Worm (Caenorhabditis elegans) whole organism, early embryonic: ENCODE data around the gene elo-3.
"Not testable (repeated sequence)": the region's sequence is repeated elsewhere in the genome, so short reads cannot be mapped to it uniquely, and the experiment has no call there.

Source experiments
- B0310.2 ChIP-seq: sonication (generic microtip); optimal IDR thresholded peaks from 2 replicates; lab custom pipeline; 2016; ENCODE audit warnings: mild to moderate bottlenecking, missing genetic modification characterization, missing compliant biosample characterization
- F13C5.2 ChIP-seq: sonication (generic microtip); optimal IDR thresholded peaks from 2 replicates; lab custom pipeline; 2017; ENCODE audit warnings: mild to moderate bottlenecking, missing genetic modification characterization, inconsistent platforms, missing compliant biosample characterization
- aly-1 ChIP-seq: sonication (generic microtip); optimal IDR thresholded peaks from 2 replicates; lab custom pipeline; 2016; ENCODE audit warnings: missing genetic modification characterization, missing compliant biosample characterization
- ama-1 ChIP-seq: fragments of 150-350 bp; optimal IDR thresholded peaks from 2 replicates; lab custom pipeline; 2014
- ceh-13 ChIP-seq: fragments of 200-800 bp; sonication (Bioruptor generic); optimal IDR thresholded peaks from 2 replicates; lab custom pipeline; 2018; ENCODE audit warnings: mild to moderate bottlenecking, missing genetic modification characterization, missing compliant biosample characterization
- ceh-36 ChIP-seq: sonication (generic microtip); optimal IDR thresholded peaks from 2 replicates; lab custom pipeline; 2016; ENCODE audit warnings: missing genetic modification characterization, inconsistent platforms, missing compliant biosample characterization
- ets-7 ChIP-seq: sonication (generic microtip); optimal IDR thresholded peaks from 2 replicates; lab custom pipeline; 2016; ENCODE audit warnings: missing genotype, missing genetic modification characterization, missing compliant biosample characterization
- flt-1 ChIP-seq: fragments of 200-800 bp; sonication (Bioruptor generic); IDR thresholded peaks from 2 replicates; pipeline ENCODE4 v1.3.6; 2022; ENCODE audit warnings: missing genetic modification characterization, missing compliant biosample characterization
- hmbx-1 ChIP-seq: sonication (generic microtip); optimal IDR thresholded peaks from 2 replicates; lab custom pipeline; 2016; ENCODE audit warnings: mild to moderate bottlenecking, missing genetic modification characterization, missing compliant biosample characterization
- hmg-4 ChIP-seq: fragments of 200-800 bp; sonication (Bioruptor generic); optimal IDR thresholded peaks from 2 replicates; lab custom pipeline; 2018; ENCODE audit warnings: mild to moderate bottlenecking, missing genetic modification characterization, missing compliant biosample characterization
- hnd-1 ChIP-seq: sonication (generic microtip); optimal IDR thresholded peaks from 2 replicates; lab custom pipeline; 2016; ENCODE audit warnings: missing genetic modification characterization, missing compliant biosample characterization
- pes-1 ChIP-seq: fragments of 200-800 bp; sonication (Bioruptor generic); IDR thresholded peaks from 2 replicates; pipeline ENCODE4 v1.3.6; 2022; ENCODE audit warnings: missing genetic modification reagents, missing genetic modification characterization, missing compliant biosample characterization
- scrt-1 ChIP-seq: fragments of 200-800 bp; sonication (Bioruptor generic); IDR thresholded peaks from 2 replicates; pipeline ENCODE4 v1.3.6; 2022; ENCODE audit warnings: missing genetic modification characterization, missing compliant biosample characterization
- sea-1 ChIP-seq: fragments of 200-800 bp; sonication (Bioruptor generic); conservative IDR thresholded peaks from 2 replicates; pipeline ENCODE4 v1.3.6; 2022; ENCODE audit warnings: missing genetic modification characterization, missing compliant biosample characterization
- tbx-11 ChIP-seq: fragments of 200-800 bp; sonication (Bioruptor generic); IDR thresholded peaks from 2 replicates; pipeline ENCODE4 v1.3.6; 2022; ENCODE audit warnings: missing genetic modification characterization, missing compliant biosample characterization
- tbx-37 ChIP-seq: fragments of 200-800 bp; sonication (Bioruptor generic); conservative IDR thresholded peaks from 2 replicates; pipeline ENCODE4 v1.3.6; 2022; ENCODE audit warnings: missing genetic modification reagents, missing genetic modification characterization, missing compliant biosample characterization
- tra-4 ChIP-seq: sonication (generic microtip); optimal IDR thresholded peaks from 2 replicates; lab custom pipeline; 2017; ENCODE audit warnings: missing genetic modification characterization, missing compliant biosample characterization

Gene elo-3

DNA sequence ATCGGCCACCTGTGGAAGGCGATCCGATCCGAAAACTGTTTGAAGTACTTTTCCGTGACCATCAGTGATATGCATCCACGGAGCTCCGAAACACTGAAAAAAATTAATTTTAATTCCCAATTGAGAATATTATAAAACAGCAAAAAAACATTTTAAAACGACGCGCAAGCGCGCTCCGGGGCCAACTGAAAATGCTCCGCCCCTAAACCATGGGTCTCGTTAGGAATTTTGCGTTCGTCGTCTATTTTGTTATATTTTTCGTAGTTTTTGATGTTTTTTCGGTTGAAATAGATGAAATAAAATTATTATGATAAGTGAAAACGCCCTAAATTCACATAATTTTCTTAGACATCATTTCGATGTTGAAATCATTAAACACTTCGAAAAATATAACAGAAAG, 3.0 kb downstream of the elo-3 start:
- TF ChIP-seq F13C5.2 (tag; lab: Kevin White, UChicago) = no peak
- TF ChIP-seq ceh-36 = no peak
- TF ChIP-seq ceh-13 (GFP tag; lab: Kevin White, UChicago) = no peak
- TF ChIP-seq flt-1 (GFP tag; lab: Robert Waterston, UW) = no peak
- TF ChIP-seq pes-1 (GFP tag; lab: Robert Waterston, UW) = peak; percentile 38; the same call in 1 of the 2 replicates
- no peak for TF ChIP-seq tra-4

DNA sequence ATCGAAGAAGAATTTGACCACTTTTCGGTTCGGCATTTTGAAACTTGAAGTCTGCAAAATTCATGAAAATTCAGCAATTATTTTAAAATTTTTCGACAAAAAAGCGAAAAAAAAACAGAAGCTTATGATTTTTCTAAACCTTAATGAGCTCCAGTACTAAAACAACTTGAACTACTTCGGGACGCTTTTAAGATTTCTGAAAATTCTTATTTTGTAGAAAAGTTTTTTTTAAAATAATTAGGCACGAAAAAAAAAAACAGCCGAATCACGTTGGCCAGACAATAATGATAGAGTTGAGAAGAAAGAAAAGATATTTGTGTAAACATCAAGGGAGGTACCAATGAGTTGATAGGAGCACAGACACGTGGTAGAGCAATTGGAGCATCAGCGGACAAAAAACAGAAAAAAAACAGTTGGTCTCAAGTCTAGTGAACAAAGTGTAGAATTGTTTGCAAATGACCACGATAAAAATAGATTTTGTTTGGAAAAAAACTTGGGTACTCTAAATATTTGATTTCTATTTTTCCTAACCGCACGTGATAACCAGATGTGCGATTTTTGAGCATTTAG, 4.8 kb downstream of the elo-3 start, which contains the start of gene gstk-2:
Gene gstk-2 (minus strand): TSS at position 51 of the 570 bp plus-strand sequence.
- TF ChIP-seq ets-7 (no peak), pes-1 (GFP tag; lab: Robert Waterston, UW) (no peak), scrt-1 (GFP tag; lab: Robert Waterston, UW) (no peak), B0310.2 (tag; lab: Kevin White, UChicago) (no peak), hmbx-1 (tag; lab: Kevin White, UChicago) (no peak), tra-4 (no peak), hmg-4 (GFP tag; lab: Kevin White, UChicago) (no peak), aly-1 (tag; lab: Kevin White, UChicago) (no peak), F13C5.2 (tag; lab: Kevin White, UChicago) (no peak), ama-1 (no peak)

DNA sequence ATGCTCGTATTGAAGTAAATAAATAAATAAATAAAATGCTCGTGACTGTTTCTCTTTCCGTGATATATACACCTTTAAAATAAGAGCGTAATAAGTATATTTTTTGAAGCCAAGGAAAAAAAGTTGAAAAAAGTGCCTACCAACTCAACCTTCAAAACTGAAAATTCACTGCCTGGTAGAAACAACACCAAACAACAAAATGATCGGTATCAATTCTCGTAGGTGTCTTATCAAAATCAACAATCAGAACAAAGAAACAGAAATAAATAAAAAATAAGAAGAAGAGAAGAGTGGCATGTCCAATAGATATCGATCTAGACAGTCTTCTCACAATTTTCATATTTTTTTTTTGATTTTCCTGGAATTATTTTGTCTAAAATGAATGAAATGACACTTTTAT, 6.4 kb downstream of the elo-3 start, which contains the start of gene afmd-1:
Gene afmd-1 (plus strand): TSS at position 316 of the 400 bp plus-strand sequence.
- no peak for TF ChIP-seq scrt-1 (GFP tag; lab: Robert Waterston, UW)
- TF ChIP-seq ama-1 = no peak

DNA sequence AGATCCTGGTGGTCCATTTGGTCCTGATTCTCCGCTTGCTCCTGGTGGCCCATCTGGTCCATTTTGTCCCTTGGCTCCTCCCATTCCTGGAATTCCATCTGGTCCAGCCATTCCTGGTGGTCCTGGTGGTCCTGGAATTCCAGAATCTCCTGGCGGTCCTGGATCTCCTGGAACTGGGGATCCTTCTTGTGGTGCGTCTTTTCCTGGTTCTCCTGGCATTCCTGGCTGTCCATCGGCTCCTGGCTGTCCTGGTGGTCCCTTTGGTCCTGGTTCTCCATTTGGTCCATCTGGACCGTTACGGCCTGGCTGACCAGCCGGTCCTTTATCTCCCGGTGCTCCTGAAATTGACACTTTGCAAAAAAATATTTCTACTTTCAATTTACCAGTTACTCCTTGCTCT, 8.1 kb downstream of the elo-3 start:
- no peak for TF ChIP-seq tbx-37 (GFP tag; lab: Robert Waterston, UW)
- no peak for TF ChIP-seq ama-1
- no peak for TF ChIP-seq hmg-4 (GFP tag; lab: Kevin White, UChicago)
- no peak for TF ChIP-seq ceh-36
- TF ChIP-seq F13C5.2 (tag; lab: Kevin White, UChicago) = no peak
- no peak for TF ChIP-seq tra-4
- no peak for TF ChIP-seq flt-1 (GFP tag; lab: Robert Waterston, UW)
- TF ChIP-seq hnd-1 (tag; lab: Kevin White, UChicago) = no peak
- no peak for TF ChIP-seq aly-1 (tag; lab: Kevin White, UChicago)

DNA sequence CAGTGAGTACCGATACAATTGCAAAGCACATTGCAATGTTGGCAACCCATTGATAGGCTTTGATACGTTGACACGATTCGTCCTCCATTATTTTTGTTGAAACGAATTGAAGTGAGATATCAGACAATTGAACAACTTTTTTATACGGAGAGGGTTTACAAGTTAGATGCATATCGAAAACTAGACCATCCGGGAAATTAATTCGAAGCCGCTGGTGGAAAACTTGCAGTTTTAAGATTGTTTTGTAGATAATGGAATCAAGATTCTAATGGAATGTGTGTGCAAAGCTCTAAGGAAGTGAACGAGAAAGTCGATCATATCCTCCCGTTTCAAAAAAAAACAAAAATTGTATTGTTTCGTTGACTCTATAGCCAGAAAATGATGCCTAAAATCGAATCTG, 9.0 kb downstream of the elo-3 start, which contains the start of gene col-114:
Gene col-114 (minus strand): TSS at position 101 of the 400 bp plus-strand sequence.
- no peak for TF ChIP-seq tbx-37 (GFP tag; lab: Robert Waterston, UW)
- no peak for TF ChIP-seq ets-7
- TF ChIP-seq sea-1 = no peak
- TF ChIP-seq pes-1 (GFP tag; lab: Robert Waterston, UW) = no peak
- TF ChIP-seq hmbx-1 (tag; lab: Kevin White, UChicago) = no peak
- TF ChIP-seq tra-4 = no peak
- TF ChIP-seq ceh-13 (GFP tag; lab: Kevin White, UChicago) = no peak
- no peak for TF ChIP-seq hmg-4 (GFP tag; lab: Kevin White, UChicago)
- TF ChIP-seq tbx-11 = no peak
- no peak for TF ChIP-seq F13C5.2 (tag; lab: Kevin White, UChicago)
- no peak for TF ChIP-seq aly-1 (tag; lab: Kevin White, UChicago)
- no peak for TF ChIP-seq scrt-1 (GFP tag; lab: Robert Waterston, UW)
- no peak for TF ChIP-seq B0310.2 (tag; lab: Kevin White, UChicago)
- TF ChIP-seq hnd-1 (tag; lab: Kevin White, UChicago) = no peak
- TF ChIP-seq ceh-36 = no peak
- TF ChIP-seq flt-1 (GFP tag; lab: Robert Waterston, UW) = no peak
- no peak for TF ChIP-seq ama-1

DNA sequence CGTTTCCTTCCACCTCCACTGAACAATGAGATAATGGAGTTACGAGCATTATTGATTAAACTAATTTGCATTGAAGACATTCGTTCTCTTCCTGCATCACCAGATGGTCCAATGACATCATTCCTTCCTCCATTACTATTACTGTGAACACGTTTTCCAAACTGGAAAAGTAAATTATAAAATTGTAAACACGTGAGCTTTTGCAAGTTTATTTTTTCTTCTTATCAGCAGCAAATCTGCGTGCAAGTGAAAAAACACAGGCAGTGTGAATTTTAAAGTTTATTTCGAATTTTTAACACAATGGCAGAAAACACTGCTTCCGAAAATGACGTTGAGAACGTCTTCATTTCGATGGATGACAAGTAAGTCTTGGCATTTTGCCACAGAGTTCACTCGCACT, 9.7 kb downstream of the elo-3 start, which contains the start of gene D2024.1:
Gene D2024.1 (plus strand): TSS at position 301 of the 400 bp plus-strand sequence.
- TF ChIP-seq ceh-13 (GFP tag; lab: Kevin White, UChicago); hmbx-1 (tag; lab: Kevin White, UChicago); tbx-37 (GFP tag; lab: Robert Waterston, UW): not testable (repeated sequence)

DNA sequence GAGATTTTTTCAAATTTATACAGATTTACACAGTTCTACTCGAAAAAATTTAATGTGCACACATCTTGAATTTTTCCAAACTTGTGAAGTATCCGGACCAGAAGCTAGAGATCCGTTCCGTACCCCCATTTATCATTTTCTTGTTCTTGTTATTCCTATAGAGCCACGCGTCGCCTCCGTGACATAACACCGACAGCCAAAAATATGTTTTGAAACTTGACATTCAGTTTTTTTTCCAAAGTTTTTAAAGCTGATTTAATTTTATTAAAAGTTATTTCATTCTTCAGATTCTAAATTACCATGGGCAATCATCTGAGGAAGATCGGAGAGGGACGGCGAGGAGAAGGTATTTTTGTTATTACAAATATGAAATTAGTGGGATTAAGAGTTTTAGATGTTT, 12.6 kb downstream of the elo-3 start, which contains the start of gene D2024.18:
Gene D2024.18 (plus strand): TSS at position 301 of the 400 bp plus-strand sequence.
- TF ChIP-seq tbx-11 (no peak), hmg-4 (GFP tag; lab: Kevin White, UChicago) (no peak), pes-1 (GFP tag; lab: Robert Waterston, UW) (no peak), sea-1 (no peak), flt-1 (GFP tag; lab: Robert Waterston, UW) (no peak), ama-1 (no peak), F13C5.2 (tag; lab: Kevin White, UChicago) (no peak), hnd-1 (tag; lab: Kevin White, UChicago) (no peak), tra-4 (no peak), ceh-13 (GFP tag; lab: Kevin White, UChicago) (no peak), ets-7 (no peak), scrt-1 (GFP tag; lab: Robert Waterston, UW) (no peak), tbx-37 (GFP tag; lab: Robert Waterston, UW) (no peak), hmbx-1 (tag; lab: Kevin White, UChicago) (no peak), B0310.2 (tag; lab: Kevin White, UChicago) (no peak), ceh-36 (no peak)

DNA sequence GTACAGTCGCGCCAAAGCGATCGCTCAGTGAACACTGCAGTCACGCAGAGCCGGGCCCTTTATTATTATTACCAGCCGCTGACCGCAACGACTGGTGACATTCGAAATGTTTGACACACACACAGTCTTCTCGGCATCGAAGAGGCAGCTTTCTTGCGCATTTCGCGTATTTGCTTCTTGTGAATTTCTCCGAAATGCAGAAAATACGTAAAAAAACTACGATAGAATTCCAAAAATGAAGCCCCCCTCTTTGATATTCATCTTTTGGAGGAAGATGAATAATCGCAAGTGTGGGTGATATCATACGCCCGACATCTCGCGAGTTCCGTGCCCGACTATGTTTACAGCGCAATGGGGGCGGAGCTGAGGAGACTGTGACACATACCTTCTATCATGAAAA, 15.8 kb downstream of the elo-3 start:
- TF ChIP-seq pes-1 (GFP tag; lab: Robert Waterston, UW) (no peak), hnd-1 (tag; lab: Kevin White, UChicago) (no peak), hmg-4 (GFP tag; lab: Kevin White, UChicago) (no peak), tra-4 (no peak), scrt-1 (GFP tag; lab: Robert Waterston, UW) (no peak), ceh-36 (no peak), hmbx-1 (tag; lab: Kevin White, UChicago) (no peak), tbx-37 (GFP tag; lab: Robert Waterston, UW) (no peak), aly-1 (tag; lab: Kevin White, UChicago) (no peak), F13C5.2 (tag; lab: Kevin White, UChicago) (no peak), B0310.2 (tag; lab: Kevin White, UChicago) (no peak), ceh-13 (GFP tag; lab: Kevin White, UChicago) (no peak), flt-1 (GFP tag; lab: Robert Waterston, UW) (no peak), sea-1 (no peak), tbx-11 (no peak), ets-7 (no peak), ama-1 (no peak)
